Worm (Caenorhabditis elegans): ENCODE results near the gene W08G11.1.

DNA sequence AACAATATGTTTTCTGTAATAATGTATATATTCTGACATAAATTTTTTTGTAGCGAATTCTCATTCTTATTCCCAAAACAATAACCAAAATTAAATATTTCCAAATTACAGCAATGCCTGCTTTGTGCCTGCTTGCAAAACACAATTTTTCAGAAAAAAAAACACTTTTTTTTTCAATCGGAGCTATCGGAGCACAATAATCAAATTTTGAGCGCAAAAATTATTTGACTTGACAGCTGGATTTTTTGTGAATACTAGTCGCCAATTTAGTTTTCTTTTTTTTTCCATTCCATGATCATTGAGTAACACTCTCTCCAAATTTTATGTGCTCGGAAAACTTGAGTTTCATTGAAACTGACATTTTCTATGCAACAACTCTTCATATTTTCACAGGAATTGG is 29.6 kb upstream of the W08G11.1 start, which contains the start of gene srh-180:
- TF ChIP-seq mep-1 (tag; optimal IDR thresholded peaks at IDR 0.05) = no peak
- TF ChIP-seq elt-3 (tag; optimal IDR thresholded peaks at IDR 0.05) = no peak
- TF ChIP-seq unc-62 (GFP tag; optimal IDR thresholded peaks at IDR 0.05) = no peak
- no peak for TF ChIP-seq unc-86 (tag; optimal IDR thresholded peaks at IDR 0.05)
- TF ChIP-seq ama-1 (optimal IDR thresholded peaks at IDR 0.05) = no peak
- no peak for TF ChIP-seq zag-1 (tag; optimal IDR thresholded peaks at IDR 0.05)
- TF ChIP-seq ets-5 (GFP tag; IDR thresholded peaks at IDR 0.05) = no peak
